Fruit fly (Drosophila melanogaster) whole organism, embryonic: ENCODE data around the gene Nf-YC.

ENCODE experiments used
- Atf3 ChIP-seq: fragments of 200-800 bp; sonication (Bioruptor generic); optimal IDR thresholded peaks from 3 replicates; lab custom pipeline; 2016; ENCODE audit warnings: missing biosample characterization, missing genetic modification characterization
- CG10147 ChIP-seq: fragments of 200-800 bp; sonication (Bioruptor generic); optimal IDR thresholded peaks from 2 replicates; lab custom pipeline; 2019; ENCODE audit warnings: missing biosample characterization, mild to moderate bottlenecking, missing genetic modification characterization, moderate library complexity
- CG12219 ChIP-seq: fragments of 200-800 bp; sonication (Bioruptor generic); optimal IDR thresholded peaks from 3 replicates; lab custom pipeline; 2018; ENCODE audit warnings: missing biosample characterization, mild to moderate bottlenecking, missing genetic modification characterization
- CG13123 ChIP-seq: fragments of 200-800 bp; sonication (Bioruptor generic); optimal IDR thresholded peaks from 2 replicates; lab custom pipeline; 2016; ENCODE audit warnings: missing biosample characterization, missing genetic modification characterization
- CG16815 ChIP-seq: fragments of 200-800 bp; sonication (Bioruptor generic); optimal IDR thresholded peaks from 3 replicates; lab custom pipeline; 2017; ENCODE audit warnings: missing biosample characterization, mild to moderate bottlenecking, missing genetic modification characterization
- CG16863 ChIP-seq: fragments of 200-800 bp; sonication (Bioruptor generic); optimal IDR thresholded peaks from 3 replicates; lab custom pipeline; 2016; ENCODE audit warnings: missing biosample characterization, missing genetic modification characterization
- CG17328 ChIP-seq: fragments of 200-800 bp; sonication (Bioruptor generic); IDR thresholded peaks from 2 replicates; pipeline ENCODE4 v1.3.6; 2022; ENCODE audit warnings: missing biosample characterization, missing genetic modification characterization
- CG17912 ChIP-seq: fragments of 200-800 bp; sonication (Bioruptor generic); optimal IDR thresholded peaks from 2 replicates; lab custom pipeline; 2018; ENCODE audit warnings: missing biosample characterization, mild to moderate bottlenecking, missing genetic modification characterization
- CG31441 ChIP-seq: fragments of 200-800 bp; sonication (Bioruptor generic); IDR thresholded peaks from 2 replicates; pipeline ENCODE4 v1.3.6; 2022; ENCODE audit warnings: missing biosample characterization, missing genetic modification characterization
- CG32767 ChIP-seq: fragments of 200-800 bp; sonication (Bioruptor generic); IDR thresholded peaks from 2 replicates; pipeline ENCODE4 v1.3.6; 2022; ENCODE audit warnings: missing biosample characterization, missing genetic modification characterization
- CG33213 ChIP-seq: fragments of 200-800 bp; sonication (Bioruptor generic); optimal IDR thresholded peaks from 3 replicates; lab custom pipeline; 2016; ENCODE audit warnings: missing biosample characterization, missing genetic modification characterization
- CG5245 ChIP-seq: fragments of 200-800 bp; sonication (Bioruptor generic); optimal IDR thresholded peaks from 3 replicates; lab custom pipeline; 2016; ENCODE audit warnings: missing biosample characterization, missing genetic modification characterization
- CG6765 ChIP-seq: fragments of 200-800 bp; sonication (Bioruptor generic); optimal IDR thresholded peaks from 3 replicates; lab custom pipeline; 2017; ENCODE audit warnings: missing biosample characterization, mild to moderate bottlenecking, missing genetic modification characterization
- CG6813 ChIP-seq: fragments of 200-800 bp; sonication (Bioruptor generic); optimal IDR thresholded peaks from 2 replicates; lab custom pipeline; 2017; ENCODE audit warnings: missing biosample characterization, missing genetic modification characterization, mild to moderate bottlenecking, moderate library complexity, missing genetic modification reagents
- CG9932 ChIP-seq: fragments of 200-800 bp; sonication (Bioruptor generic); IDR thresholded peaks from 2 replicates; pipeline ENCODE4 v1.3.6; 2022; ENCODE audit warnings: missing biosample characterization, missing genetic modification characterization
- Camta ChIP-seq: fragments of 200-800 bp; sonication (Bioruptor generic); optimal IDR thresholded peaks from 2 replicates; lab custom pipeline; 2016; ENCODE audit warnings: missing biosample characterization, missing genetic modification characterization
- H2.0 ChIP-seq: fragments of 200-800 bp; sonication (Bioruptor generic); IDR thresholded peaks from 2 replicates; pipeline ENCODE4 v1.3.6; 2022; ENCODE audit warnings: missing biosample characterization, missing genetic modification characterization
- Hr3 ChIP-seq: fragments of 200-800 bp; sonication (Bioruptor generic); optimal IDR thresholded peaks from 3 replicates; lab custom pipeline; 2016; ENCODE audit warnings: missing biosample characterization, missing genetic modification characterization
- Jarid2 ChIP-seq: fragments of 200-800 bp; sonication (Bioruptor generic); optimal IDR thresholded peaks from 3 replicates; lab custom pipeline; 2017; ENCODE audit warnings: mild to moderate bottlenecking, missing biosample characterization, missing genetic modification reagents, missing genetic modification characterization
- MESR4 ChIP-seq: fragments of 200-800 bp; sonication (Bioruptor generic); optimal IDR thresholded peaks from 2 replicates; lab custom pipeline; 2018; ENCODE audit warnings: missing biosample characterization, mild to moderate bottlenecking, missing genetic modification characterization, moderate library complexity
- Med ChIP-seq: fragments of 200-800 bp; sonication (Bioruptor generic); peaks from one replicate; lab custom pipeline; 2016; ENCODE audit warnings: missing biosample characterization, missing genetic modification characterization, mild to moderate bottlenecking, inconsistent platforms, moderate library complexity
- Ravus ChIP-seq: fragments of 200-800 bp; sonication (Bioruptor generic); IDR thresholded peaks from 2 replicates; pipeline ENCODE4 v1.3.6; 2022; ENCODE audit warnings: missing biosample characterization, missing genetic modification characterization
- Side ChIP-seq: fragments of 200-800 bp; sonication (Bioruptor generic); optimal IDR thresholded peaks from 2 replicates; lab custom pipeline; 2016; ENCODE audit warnings: missing biosample characterization, missing genetic modification characterization
- Sry-δ ChIP-seq: fragments of 200-800 bp; sonication (Bioruptor generic); optimal IDR thresholded peaks from 2 replicates; lab custom pipeline; 2016; ENCODE audit warnings: missing biosample characterization, missing genetic modification characterization
- Ssrp ChIP-seq: fragments of 200-800 bp; sonication (Bioruptor generic); optimal IDR thresholded peaks from 2 replicates; lab custom pipeline; 2018; ENCODE audit warnings: missing biosample characterization, mild to moderate bottlenecking, missing genetic modification characterization, moderate library complexity
- TFAM ChIP-seq: fragments of 200-800 bp; sonication (Bioruptor generic); optimal IDR thresholded peaks from 2 replicates; lab custom pipeline; 2017; ENCODE audit warnings: missing biosample characterization, missing genetic modification characterization, inconsistent platforms
- Xbp1 ChIP-seq: fragments of 200-800 bp; sonication (Bioruptor generic); optimal IDR thresholded peaks from 3 replicates; lab custom pipeline; 2016; ENCODE audit warnings: missing biosample characterization, mild to moderate bottlenecking, missing genetic modification characterization
- amos ChIP-seq: fragments of 200-800 bp; sonication (Bioruptor generic); IDR thresholded peaks from 2 replicates; pipeline ENCODE4 v1.3.6; 2022; ENCODE audit warnings: missing biosample characterization, missing genetic modification characterization; ENCODE audit not compliant: partially characterized antibody
- ap ChIP-seq: fragments of 200-800 bp; sonication (Bioruptor generic); IDR thresholded peaks from 2 replicates; pipeline ENCODE4 v1.3.6; 2022; ENCODE audit warnings: missing biosample characterization, missing genetic modification characterization
- ash1 ChIP-seq: fragments of 200-800 bp; sonication (Bioruptor generic); optimal IDR thresholded peaks from 2 replicates; lab custom pipeline; 2018; ENCODE audit warnings: missing biosample characterization, mild to moderate bottlenecking, missing genetic modification characterization
- chinmo ChIP-seq: fragments of 200-800 bp; sonication (Bioruptor generic); IDR thresholded peaks from 4 replicates; pipeline ENCODE4 v1.3.6; 2022; ENCODE audit warnings: missing biosample characterization, missing genetic modification characterization; ENCODE audit not compliant: partially characterized antibody
- eve ChIP-seq, 2 experiments: fragments of >200 bp; optimal IDR thresholded peaks; 2 replicates each; lab custom pipeline; 2017; ENCODE audit warnings: missing biosample characterization in 2 of 2, missing genetic modification characterization in 2 of 2
- fd64A ChIP-seq: fragments of 200-800 bp; sonication (Bioruptor generic); optimal IDR thresholded peaks from 3 replicates; lab custom pipeline; 2018; ENCODE audit warnings: missing biosample characterization, mild to moderate bottlenecking, missing genetic modification characterization
- fd96Cb ChIP-seq: fragments of 200-800 bp; sonication (Bioruptor generic); optimal IDR thresholded peaks from 2 replicates; lab custom pipeline; 2018; ENCODE audit warnings: missing biosample characterization, mild to moderate bottlenecking, missing genetic modification characterization, moderate library complexity
- gcm2 ChIP-seq: fragments of 200-800 bp; sonication (Bioruptor generic); optimal IDR thresholded peaks from 2 replicates; lab custom pipeline; 2016; ENCODE audit warnings: missing biosample characterization, missing genetic modification characterization
- gem ChIP-seq: fragments of 200-800 bp; sonication (Bioruptor generic); optimal IDR thresholded peaks from 2 replicates; lab custom pipeline; 2019; ENCODE audit warnings: missing biosample characterization, mild to moderate bottlenecking, missing genetic modification characterization, moderate library complexity
- ham ChIP-seq: fragments of 200-800 bp; sonication (Bioruptor generic); IDR thresholded peaks from 2 replicates; pipeline ENCODE4 v1.3.6; 2022; ENCODE audit warnings: missing biosample characterization, missing genetic modification characterization
- lilli ChIP-seq: fragments of 200-800 bp; sonication (Bioruptor generic); optimal IDR thresholded peaks from 3 replicates; lab custom pipeline; 2016; ENCODE audit warnings: missing biosample characterization, missing genetic modification characterization
- lov ChIP-seq, 2 experiments: fragments of 200-800 bp in 1 of 2; fragments of >200 bp in 1 of 2; sonication (Bioruptor generic) in 1 of 2; IDR thresholded peaks in 1 of 2; optimal IDR thresholded peaks in 1 of 2; 2 replicates in 1 of 2; 3 replicates in 1 of 2; pipeline versions ENCODE4 v1.3.6 to Lab custom; 2017 to 2022; ENCODE audit warnings: missing biosample characterization in 1 of 2, missing genetic modification characterization in 1 of 2
- luna ChIP-seq: fragments of 200-800 bp; sonication (Bioruptor generic); optimal IDR thresholded peaks from 2 replicates; lab custom pipeline; 2016; ENCODE audit warnings: missing biosample characterization, missing genetic modification characterization
- mld ChIP-seq: fragments of 200-800 bp; sonication (Bioruptor generic); IDR thresholded peaks from 3 replicates; pipeline ENCODE4 v1.3.6; 2022; ENCODE audit warnings: missing biosample characterization, missing genetic modification characterization; ENCODE audit not compliant: partially characterized antibody
- nerfin-1 ChIP-seq: fragments of 200-800 bp; sonication (Bioruptor generic); optimal IDR thresholded peaks from 3 replicates; lab custom pipeline; 2019; ENCODE audit warnings: missing biosample characterization, mild to moderate bottlenecking, missing genetic modification characterization, moderate library complexity
- peb ChIP-seq: fragments of 200-800 bp; sonication (Bioruptor generic); IDR thresholded peaks from 2 replicates; pipeline ENCODE4 v1.3.6; 2022; ENCODE audit warnings: missing biosample characterization, missing genetic modification characterization
- repo ChIP-seq: fragments of 200-800 bp; sonication (Bioruptor generic); optimal IDR thresholded peaks from 2 replicates; lab custom pipeline; 2016; ENCODE audit warnings: missing biosample characterization, missing genetic modification characterization
- run ChIP-seq: fragments of 200-800 bp; sonication (Bioruptor generic); optimal IDR thresholded peaks from 3 replicates; lab custom pipeline; 2018; ENCODE audit warnings: missing biosample characterization, mild to moderate bottlenecking, missing genetic modification characterization
- sr ChIP-seq: fragments of 200-800 bp; sonication (Bioruptor generic); IDR thresholded peaks from 3 replicates; pipeline ENCODE4 v1.3.6; 2022; ENCODE audit warnings: missing biosample characterization, missing genetic modification characterization
- tgo ChIP-seq: fragments of 200-800 bp; sonication (Bioruptor generic); IDR thresholded peaks from 3 replicates; pipeline ENCODE4 v1.3.6; 2022; ENCODE audit warnings: missing biosample characterization, missing genetic modification characterization
- tio ChIP-seq: fragments of 200-800 bp; sonication (Bioruptor generic); optimal IDR thresholded peaks from 2 replicates; lab custom pipeline; 2017; ENCODE audit warnings: missing biosample characterization, missing genetic modification characterization, inconsistent platforms
- trh ChIP-seq: fragments of 200-800 bp; sonication (Bioruptor generic); optimal IDR thresholded peaks from 2 replicates; lab custom pipeline; 2016; ENCODE audit warnings: missing biosample characterization, missing genetic modification characterization
- unc-4 ChIP-seq: fragments of 200-800 bp; sonication (Bioruptor generic); IDR thresholded peaks from 2 replicates; pipeline ENCODE4 v1.3.6; 2022; ENCODE audit warnings: missing biosample characterization, missing genetic modification characterization; ENCODE audit not compliant: partially characterized antibody
- vfl ChIP-seq: fragments of 200-800 bp; sonication (Bioruptor generic); optimal IDR thresholded peaks from 2 replicates; lab custom pipeline; 2016; ENCODE audit warnings: missing biosample characterization, missing genetic modification characterization

The Nf-YC gene

dm6 chrX:6794826-6795225 is 25.9 kb downstream of the Nf-YC start (continued):
- TF ChIP-seq CG33213 (GFP tag; lab: Kevin White, UChicago) (no peak), Jarid2 (no peak), amos (no peak), luna (GFP tag; lab: Kevin White, UChicago) (no peak), Xbp1 (GFP tag; lab: Kevin White, UChicago) (no peak), vfl (GFP tag; lab: Kevin White, UChicago) (no peak), mld (GFP tag; lab: Robert Waterston, UW) (no peak), Sry-δ (GFP tag; lab: Kevin White, UChicago) (no peak), sr (GFP tag; lab: Robert Waterston, UW) (peak; percentile 79), CG6813 (GFP tag; lab: Kevin White, UChicago) (no peak), CG13123 (GFP tag; lab: Kevin White, UChicago) (no peak), fd64A (no peak), Ravus (GFP tag; lab: Robert Waterston, UW) (no peak), CG6765 (GFP tag; lab: Kevin White, UChicago) (no peak), tgo (GFP tag; lab: Robert Waterston, UW) (no peak), CG17328 (0 out of 2 replicates have a peak, but pooled peaks have one; percentile 31), CG31441 (GFP tag; lab: Robert Waterston, UW) (no peak), repo (no peak), Med (GFP tag; lab: Kevin White, UChicago) (peak; percentile 73), ham (GFP tag; lab: Robert Waterston, UW) (no peak), ash1 (GFP tag; lab: Kevin White, UChicago) (no peak), chinmo (no peak), gcm2 (GFP tag; lab: Kevin White, UChicago) (no peak), tio (GFP tag; lab: Kevin White, UChicago) (no peak), eve (GFP tag; optimal IDR thresholded peaks at IDR 0.05; lab: Kevin White, UChicago) (no peak), CG10147 (no peak), peb (no peak), CG16863 (no peak), CG9932 (GFP tag; lab: Robert Waterston, UW) (no peak; the same call in 1 of the 2 replicates), CG17912 (GFP tag; lab: Kevin White, UChicago) (no peak), CG32767 (GFP tag; lab: Robert Waterston, UW) (no peak), trh (no peak), H2.0 (GFP tag; lab: Robert Waterston, UW) (peak; percentile 27; the same call in 1 of the 2 replicates), Atf3 (GFP tag; lab: Kevin White, UChicago) (no peak), CG16815 (GFP tag; lab: Kevin White, UChicago) (no peak), nerfin-1 (tag; lab: Kevin White, UChicago) (no peak), ap (0 out of 2 replicates have a peak, but pooled peaks have one; percentile 17), Side (GFP tag; lab: Kevin White, UChicago) (no peak), run (tag; lab: Kevin White, UChicago) (no peak), Hr3 (GFP tag; lab: Kevin White, UChicago) (no peak), fd96Cb (no peak), CG5245 (GFP tag; lab: Kevin White, UChicago) (no peak), gem (tag; lab: Kevin White, UChicago) (peak; percentile 15), Camta (GFP tag; lab: Kevin White, UChicago) (no peak), lilli (GFP tag; lab: Kevin White, UChicago) (no peak), lov (optimal IDR thresholded peaks at IDR 0.05; lab: Kevin White, UChicago) (no peak), lov (GFP tag; IDR thresholded peaks at IDR 0.05; lab: Robert Waterston, UW) (no peak), TFAM (GFP tag; lab: Kevin White, UChicago) (no peak), Ssrp (tag; lab: Kevin White, UChicago) (peak; percentile 42), unc-4 (GFP tag; lab: Robert Waterston, UW) (no peak), MESR4 (GFP tag; lab: Kevin White, UChicago) (no peak), CG12219 (GFP tag; lab: Kevin White, UChicago) (no peak)
